Fruit fly (Drosophila melanogaster): Measurements from ENCODE around the gene Saf6.

DNA sequence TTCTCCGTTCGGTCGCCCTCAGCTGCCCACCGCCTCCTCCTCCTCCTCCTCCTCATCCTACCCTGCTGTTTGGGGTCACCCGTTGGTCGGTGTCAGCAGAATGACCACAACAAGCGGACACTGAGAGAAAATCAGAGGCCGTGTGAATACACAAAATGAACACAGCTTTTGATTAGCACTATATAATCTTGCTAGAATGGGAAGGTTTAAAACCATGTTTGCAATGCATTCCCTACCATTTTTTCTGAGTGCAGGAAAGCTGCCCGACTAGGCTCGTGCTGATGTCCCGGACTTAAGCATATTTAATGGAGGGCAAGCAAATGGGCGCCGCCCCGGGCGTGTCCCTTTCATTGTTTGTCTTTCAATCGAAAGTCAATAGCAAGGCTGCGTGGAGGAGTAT lies 34.9 kb downstream of the Saf6 start:
- TF ChIP-seq psq (optimal IDR thresholded peaks at IDR 0.05) (no peak), EcR (GFP tag; optimal IDR thresholded peaks at IDR 0.05) (no peak), Dll (optimal IDR thresholded peaks at IDR 0.05) (no peak), pan (optimal IDR thresholded peaks at IDR 0.05) (no peak), usp (GFP tag; optimal IDR thresholded peaks at IDR 0.05) (no peak)

Data from whole organism.